Fruit fly (Drosophila melanogaster): Measurements from ENCODE around the gene CG13970.
A peak's percentile ranks its signal among the peaks of the same experiment; 100 is the strongest.

CG13970 gene

DNA sequence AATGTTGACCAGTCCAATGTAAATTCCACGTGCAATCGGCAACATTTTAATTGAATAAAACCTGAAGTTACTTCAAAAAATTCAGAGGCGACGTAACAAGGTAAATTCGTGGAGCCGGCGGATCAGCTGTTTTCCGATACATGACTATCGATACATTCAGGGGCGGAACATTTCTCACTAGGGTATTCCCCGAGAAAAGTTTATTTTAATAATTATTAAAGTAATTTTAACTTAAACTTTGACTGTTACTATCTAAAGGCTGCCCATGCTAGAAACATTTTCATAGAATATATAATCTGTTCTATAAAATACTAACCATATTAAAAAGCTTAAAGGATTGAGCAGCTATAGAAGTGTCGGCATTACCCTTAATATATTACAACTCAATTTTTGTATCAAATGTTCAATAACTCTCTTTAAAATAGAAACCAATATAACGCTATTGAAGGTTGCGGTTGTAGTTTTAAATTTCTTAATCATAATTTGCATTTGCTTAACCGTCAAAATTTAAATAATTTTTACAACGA, 6.8 kb downstream of the CG13970 start, which contains the start of the genes mRpS18B and Kua (continued):
- TF ChIP-seq CG11093 (GFP tag; IDR thresholded peaks at IDR 0.05) (no peak), MBD-R2 (GFP tag; IDR thresholded peaks at IDR 0.05) (peak; percentile 88), MESR4 (GFP tag; optimal IDR thresholded peaks at IDR 0.05) (peak; percentile 40), BEAF-32 (GFP tag; optimal IDR thresholded peaks at IDR 0.05) (peak; percentile 71), unc-4 (GFP tag; IDR thresholded peaks at IDR 0.05; ENCODE audit: partially characterized antibody) (peak; percentile 58), pfk (GFP tag; optimal IDR thresholded peaks at IDR 0.05) (no peak), pros (GFP tag; optimal IDR thresholded peaks at IDR 0.05) (no peak), da (GFP tag; optimal IDR thresholded peaks at IDR 0.05) (no peak), CG33213 (GFP tag; optimal IDR thresholded peaks at IDR 0.05) (peak; percentile 13), CG1233 (GFP tag; optimal IDR thresholded peaks at IDR 0.05) (peak; percentile 14), CoRest (tag; optimal IDR thresholded peaks at IDR 0.05) (peak; percentile 83), H15 (GFP tag; IDR thresholded peaks at IDR 0.05) (peak; percentile 52; the same call in 1 of the 3 replicates), Dip2 (GFP tag; IDR thresholded peaks at IDR 0.05) (no peak), CG2116 (GFP tag; optimal IDR thresholded peaks at IDR 0.05) (peak; percentile 48), oc (tag; optimal IDR thresholded peaks at IDR 0.05) (peak; percentile 28), psq (GFP tag; optimal IDR thresholded peaks at IDR 0.05) (no peak), CG6254 (GFP tag; optimal IDR thresholded peaks at IDR 0.05) (peak; percentile 23), nmo (GFP tag; optimal IDR thresholded peaks at IDR 0.05) (peak; percentile 65), CG12104 (GFP tag; optimal IDR thresholded peaks at IDR 0.05) (peak; percentile 51), ro (GFP tag; IDR thresholded peaks at IDR 0.05) (no peak), CG3281 (GFP tag; optimal IDR thresholded peaks at IDR 0.05) (peak; percentile 50), ken (GFP tag; IDR thresholded peaks at IDR 0.05) (peak; percentile 71), Fer2 (tag; optimal IDR thresholded peaks at IDR 0.05) (peak; percentile 51), vfl (GFP tag; optimal IDR thresholded peaks at IDR 0.05) (no peak), CG10959 (GFP tag; IDR thresholded peaks at IDR 0.05) (no peak), CG7963 (GFP tag; IDR thresholded peaks at IDR 0.05; ENCODE audit: partially characterized antibody) (peak; percentile 41; the same call in 1 of the 3 replicates), CG3995 (GFP tag; optimal IDR thresholded peaks at IDR 0.05) (no peak), CG7745 (tag; optimal IDR thresholded peaks at IDR 0.05) (no peak), CG17912 (GFP tag; optimal IDR thresholded peaks at IDR 0.05) (no peak), TFAM (GFP tag; optimal IDR thresholded peaks at IDR 0.05) (no peak), CG31388 (GFP tag; optimal IDR thresholded peaks at IDR 0.05) (no peak), CG6689 (GFP tag; IDR thresholded peaks at IDR 0.05) (peak; percentile 62), p53 (GFP tag; optimal IDR thresholded peaks at IDR 0.05) (no peak), Sry-β (GFP tag; optimal IDR thresholded peaks at IDR 0.05) (no peak), tna (GFP tag; IDR thresholded peaks at IDR 0.05; ENCODE audit: partially characterized antibody) (no peak), nom (GFP tag; optimal IDR thresholded peaks at IDR 0.05) (no peak), NC2α (GFP tag; optimal IDR thresholded peaks at IDR 0.05) (no peak), Nf-YB (GFP tag; optimal IDR thresholded peaks at IDR 0.05) (peak; percentile 3), CG9437 (GFP tag; optimal IDR thresholded peaks at IDR 0.05) (peak; percentile 86), ci (GFP tag; IDR thresholded peaks at IDR 0.05) (0 out of 3 replicates have a peak, but pooled peaks have one; percentile 25), CG7786 (GFP tag; optimal IDR thresholded peaks at IDR 0.05) (no peak), Meics (GFP tag; optimal IDR thresholded peaks at IDR 0.05) (peak; percentile 54), CG8478 (optimal IDR thresholded peaks at IDR 0.05) (no peak), row (GFP tag; IDR thresholded peaks at IDR 0.05) (peak; percentile 86), CG10267 (tag; optimal IDR thresholded peaks at IDR 0.05) (peak; percentile 54), amos (GFP tag; IDR thresholded peaks at IDR 0.05; ENCODE audit: partially characterized antibody) (peak; percentile 66), CG12659 (GFP tag; optimal IDR thresholded peaks at IDR 0.05) (peak; percentile 67), Bdp1 (GFP tag; optimal IDR thresholded peaks at IDR 0.05) (peak; percentile 1), Hey (tag; optimal IDR thresholded peaks at IDR 0.05) (no peak), Sox100B (GFP tag; optimal IDR thresholded peaks at IDR 0.05) (peak; percentile 62)

Data from whole organism, embryonic.